Fruit fly (Drosophila melanogaster): Measurements from ENCODE around the gene Kul.

DNA sequence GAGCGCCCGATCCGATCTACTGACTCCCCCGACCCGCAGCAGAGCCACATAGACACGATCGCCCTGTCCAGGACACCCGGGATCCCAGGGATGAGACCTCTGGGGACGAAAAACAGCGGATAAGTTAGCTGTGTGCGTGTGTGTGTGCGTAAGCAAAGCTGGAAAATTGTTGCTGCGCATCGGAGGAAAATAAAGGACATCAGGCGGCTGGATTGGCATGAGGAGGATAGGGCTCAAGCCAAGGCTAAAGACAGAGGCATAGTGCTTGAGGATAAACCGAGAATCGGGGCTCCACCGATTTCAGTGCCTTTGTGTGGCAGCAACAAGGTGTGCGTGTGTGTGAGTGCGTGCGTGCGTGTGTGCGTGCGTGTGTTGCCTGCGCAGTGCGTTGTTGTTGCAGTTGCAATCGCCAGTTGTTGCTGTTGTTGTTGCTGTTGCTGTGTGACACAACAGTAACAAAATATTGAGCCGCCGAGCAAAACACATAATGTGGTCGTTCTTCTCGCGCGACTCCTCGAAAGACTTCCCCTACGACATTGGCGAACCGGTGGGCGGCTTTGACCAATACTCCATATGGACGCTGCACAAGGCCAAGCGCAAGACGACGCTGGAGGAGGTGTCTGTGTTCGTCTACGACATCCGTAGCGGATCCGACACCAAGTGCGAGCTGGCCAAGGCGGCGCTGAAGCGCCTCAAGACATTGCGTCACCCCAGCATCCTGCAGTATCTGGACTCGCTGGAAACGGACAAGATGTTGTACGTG is 23.9 kb downstream of the Kul start:
- no peak for TF ChIP-seq CG12605 (GFP tag; IDR thresholded peaks at IDR 0.05)
- TF ChIP-seq CG9948 (tag; optimal IDR thresholded peaks at IDR 0.05) = no peak
- no peak for TF ChIP-seq CG13204 (GFP tag; optimal IDR thresholded peaks at IDR 0.05)
- no peak for TF ChIP-seq CG34367 (tag; optimal IDR thresholded peaks at IDR 0.05)
- TF ChIP-seq D1 (tag; optimal IDR thresholded peaks at IDR 0.05) = no peak
- TF ChIP-seq fd96Ca (GFP tag; IDR thresholded peaks at IDR 0.05) = no peak
- no peak for TF ChIP-seq Pif1B (GFP tag; optimal IDR thresholded peaks at IDR 0.05)
- no peak for TF ChIP-seq CG14655 (GFP tag; optimal IDR thresholded peaks at IDR 0.05)
- no peak for TF ChIP-seq EcR (GFP tag; optimal IDR thresholded peaks at IDR 0.05)
- no peak for TF ChIP-seq gl (tag; optimal IDR thresholded peaks at IDR 0.05)
- no peak for TF ChIP-seq CG8301 (tag; optimal IDR thresholded peaks at IDR 0.05)
- TF ChIP-seq CG15710 (tag; optimal IDR thresholded peaks at IDR 0.05) = no peak
- no peak for TF ChIP-seq CG32121 (GFP tag; IDR thresholded peaks at IDR 0.05)
- no peak for TF ChIP-seq CG17806 (tag; optimal IDR thresholded peaks at IDR 0.05)

Measured in whole organism, pupa.